Fruit fly (Drosophila melanogaster): ENCODE data around the gene CG5391.

The CG5391 gene

dm6 chr3R:22362218-22362907 is 28.4 kb upstream of the CG5391 start, which contains the start of the genes JMJD6, CG7071 and Muted (continued):
- TF ChIP-seq Scr (GFP tag; IDR thresholded peaks at IDR 0.05; ENCODE audit: partially characterized antibody) (peak; percentile 89), Hmr (GFP tag; optimal IDR thresholded peaks at IDR 0.05) (peak; percentile 93), sna (GFP tag; IDR thresholded peaks at IDR 0.05; ENCODE audit: partially characterized antibody) (peak; percentile 91), CG6175 (GFP tag; IDR thresholded peaks at IDR 0.05) (peak; percentile 81), bcd (GFP tag; optimal IDR thresholded peaks at IDR 0.05) (peak; percentile 90), lab (GFP tag; optimal IDR thresholded peaks at IDR 0.05) (peak; percentile 95), Nf-YB (GFP tag; optimal IDR thresholded peaks at IDR 0.05) (peak; percentile 77), pnt (GFP tag; optimal IDR thresholded peaks at IDR 0.05) (peak; percentile 89), CG13123 (GFP tag; optimal IDR thresholded peaks at IDR 0.05) (peak; percentile 89), Usf (GFP tag; optimal IDR thresholded peaks at IDR 0.05) (peak; percentile 85), CG31388 (GFP tag; optimal IDR thresholded peaks at IDR 0.05) (peak; percentile 75), Dip3 (GFP tag; optimal IDR thresholded peaks at IDR 0.05) (peak; percentile 91), Lhr (GFP tag; optimal IDR thresholded peaks at IDR 0.05) (peak; percentile 74), az2 (GFP tag; optimal IDR thresholded peaks at IDR 0.05) (peak; percentile 94), CG3065 (GFP tag; optimal IDR thresholded peaks at IDR 0.05) (peak; percentile 78), CG14860 (GFP tag; IDR thresholded peaks at IDR 0.05; ENCODE audit: partially characterized antibody) (peak; percentile 58; the same call in 1 of the 3 replicates), CG4707 (GFP tag; optimal IDR thresholded peaks at IDR 0.05) (peak; percentile 48), gsb-n (tag; optimal IDR thresholded peaks at IDR 0.05) (peak; percentile 73), Dfd (GFP tag; optimal IDR thresholded peaks at IDR 0.05) (no peak), disco-r (GFP tag; optimal IDR thresholded peaks at IDR 0.05) (peak; percentile 76), wor (GFP tag; IDR thresholded peaks at IDR 0.05) (peak; percentile 77; the same call in 1 of the 2 replicates), nerfin-2 (GFP tag; IDR thresholded peaks at IDR 0.05; ENCODE audit: partially characterized antibody) (peak; percentile 53; the same call in 1 of the 2 replicates), CG15696 (tag; optimal IDR thresholded peaks at IDR 0.05) (peak; percentile 95), CG17186 (GFP tag; optimal IDR thresholded peaks at IDR 0.05) (peak; percentile 60), peb (GFP tag; IDR thresholded peaks at IDR 0.05) (no peak), CG6654 (GFP tag; optimal IDR thresholded peaks at IDR 0.05) (peak; percentile 64), CG2129 (GFP tag; IDR thresholded peaks at IDR 0.05; ENCODE audit: partially characterized antibody) (peak; percentile 79), CG11504 (tag; optimal IDR thresholded peaks at IDR 0.05) (peak; percentile 86), cad (GFP tag; optimal IDR thresholded peaks at IDR 0.05) (no peak), croc (GFP tag; conservative IDR thresholded peaks at IDR 0.05) (peak; percentile 86), Dbx (GFP tag; IDR thresholded peaks at IDR 0.05) (peak; percentile 91), Neu2 (GFP tag; optimal IDR thresholded peaks at IDR 0.05; ENCODE audit: borderline replicate concordance) (no peak), Gug (GFP tag; IDR thresholded peaks at IDR 0.05) (peak; percentile 87), CG5180 (GFP tag; optimal IDR thresholded peaks at IDR 0.05) (peak; percentile 66), CG15269 (tag; optimal IDR thresholded peaks at IDR 0.05) (peak; percentile 90), CG15514 (GFP tag; optimal IDR thresholded peaks at IDR 0.05) (peak; percentile 92), salm (tag; optimal IDR thresholded peaks at IDR 0.05) (peak; percentile 78), stwl (tag; optimal IDR thresholded peaks at IDR 0.05) (peak; percentile 87), Max (GFP tag; optimal IDR thresholded peaks at IDR 0.05) (peak; percentile 92), psq (GFP tag; optimal IDR thresholded peaks at IDR 0.05) (peak; percentile 81), B-H2 (GFP tag; optimal IDR thresholded peaks at IDR 0.05) (peak; percentile 97), Sin3A (optimal IDR thresholded peaks at IDR 0.05) (peak; percentile 88), pita (GFP tag; optimal IDR thresholded peaks at IDR 0.05) (no peak), CG2116 (GFP tag; optimal IDR thresholded peaks at IDR 0.05) (peak; percentile 87), CG10979 (tag; optimal IDR thresholded peaks at IDR 0.05) (peak; percentile 84), Myb (GFP tag; optimal IDR thresholded peaks at IDR 0.05) (peak; percentile 71), pum (GFP tag; optimal IDR thresholded peaks at IDR 0.05) (peak; percentile 91), Sox100B (GFP tag; optimal IDR thresholded peaks at IDR 0.05) (peak; percentile 83), chm (GFP tag; IDR thresholded peaks at IDR 0.05) (peak; percentile 80; the same call in 1 of the 2 replicates)

Data from whole organism, embryonic.